Fruit fly (Drosophila melanogaster): ENCODE measurements around the gene CG15547.

DNA sequence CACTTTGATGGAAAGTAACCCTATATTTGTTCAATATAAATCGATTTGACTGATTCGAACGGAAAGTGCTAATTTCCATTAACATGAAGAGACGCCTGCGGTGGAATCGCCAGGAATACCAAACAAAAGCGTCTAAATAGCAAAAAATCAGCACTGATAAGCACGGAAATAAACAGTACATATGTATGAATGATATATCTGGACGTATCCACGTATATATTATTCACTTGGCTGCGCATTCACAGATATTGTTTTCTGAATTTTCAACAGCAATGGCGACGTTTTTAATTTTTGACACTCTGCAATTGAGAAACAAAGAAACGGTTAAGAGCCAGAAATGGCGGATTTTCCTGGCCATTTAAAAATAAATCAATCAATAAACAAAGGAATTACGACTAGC, 4.0 kb upstream of the CG15547 start:
- TF ChIP-seq psq (optimal IDR thresholded peaks at IDR 0.05): no peak
- TF ChIP-seq EcR (GFP tag; optimal IDR thresholded peaks at IDR 0.05): no peak
- no peak for TF ChIP-seq CG8478 (optimal IDR thresholded peaks at IDR 0.05)

Measured in whole organism.